Fruit fly (Drosophila melanogaster): ENCODE measurements around the gene Prp6.

Prp6 gene

DNA sequence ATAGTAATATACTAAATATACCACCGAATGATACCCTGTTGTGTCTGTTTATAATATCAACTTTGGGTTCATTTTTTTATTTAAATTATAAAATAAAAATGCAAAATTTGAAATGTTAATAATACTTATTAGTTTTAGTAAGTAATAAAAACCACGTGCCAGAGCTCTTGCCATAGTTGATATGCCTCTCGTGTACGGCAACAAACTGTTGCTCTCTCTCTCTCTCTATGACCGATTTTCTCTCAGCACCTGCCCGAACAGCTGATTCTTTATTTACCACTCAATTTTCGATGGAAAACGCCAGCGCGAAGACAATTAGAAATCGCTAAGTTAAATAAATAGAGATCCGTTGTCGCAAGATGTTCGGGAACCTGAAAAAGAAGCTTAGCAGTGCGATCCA, 37.7 kb upstream of the Prp6 start, which contains the start of gene Dysb (continued):
- TF ChIP-seq sens-2 (GFP tag; IDR thresholded peaks at IDR 0.05), result no peak; the same call in 1 of the 2 replicates
- TF ChIP-seq E2f1 (GFP tag; IDR thresholded peaks at IDR 0.05), result peak; percentile 91
- TF ChIP-seq p53 (GFP tag; optimal IDR thresholded peaks at IDR 0.05), result no peak
- no peak; the same call in 1 of the 2 replicates for TF ChIP-seq CG9215 (GFP tag; IDR thresholded peaks at IDR 0.05)
- no peak for TF ChIP-seq Lim3 (GFP tag; IDR thresholded peaks at IDR 0.05)
- no peak for TF ChIP-seq CG3995 (GFP tag; optimal IDR thresholded peaks at IDR 0.05)
- TF ChIP-seq Max (GFP tag; optimal IDR thresholded peaks at IDR 0.05), result peak; percentile 67
- TF ChIP-seq CG7786 (GFP tag; optimal IDR thresholded peaks at IDR 0.05), result peak; percentile 50
- peak; percentile 88 for TF ChIP-seq gsb-n (tag; optimal IDR thresholded peaks at IDR 0.05)
- TF ChIP-seq Hsf (GFP tag; optimal IDR thresholded peaks at IDR 0.05), result peak; percentile 72
- TF ChIP-seq slou (GFP tag; optimal IDR thresholded peaks at IDR 0.05), result peak; percentile 21
- peak; percentile 45 to 85 for TF ChIP-seq crp (GFP tag; optimal IDR thresholded peaks at IDR 0.05)
- peak; percentile 19 for TF ChIP-seq kay (GFP tag; optimal IDR thresholded peaks at IDR 0.05)
- peak; percentile 67; the same call in 1 of the 2 replicates for TF ChIP-seq CG43689 (GFP tag; IDR thresholded peaks at IDR 0.05)
- peak; percentile 38 for TF ChIP-seq CG6654 (GFP tag; optimal IDR thresholded peaks at IDR 0.05)
- TF ChIP-seq CG30431 (GFP tag; optimal IDR thresholded peaks at IDR 0.05), result peak; percentile 59
- TF ChIP-seq Hr78 (GFP tag; optimal IDR thresholded peaks at IDR 0.05), result peak in 1 of 2 experiments; percentile 56
- peak; percentile 82 to 84 for TF ChIP-seq Trl (optimal IDR thresholded peaks at IDR 0.05)
- TF ChIP-seq Trl (GFP tag; optimal IDR thresholded peaks at IDR 0.05), result peak; percentile 64
- peak; percentile 75 for TF ChIP-seq CrebB (tag; optimal IDR thresholded peaks at IDR 0.05)
- no peak for TF ChIP-seq knrl (GFP tag; IDR thresholded peaks at IDR 0.05; ENCODE audit: partially characterized antibody)
- peak; percentile 90 for TF ChIP-seq Fer1 (GFP tag; optimal IDR thresholded peaks at IDR 0.05)
- TF ChIP-seq Ssrp (tag; optimal IDR thresholded peaks at IDR 0.05), result peak; percentile 83
- TF ChIP-seq ken (GFP tag; IDR thresholded peaks at IDR 0.05), result peak; percentile 77; the same call in 1 of the 3 replicates
- no peak for TF ChIP-seq Bgb (GFP tag; IDR thresholded peaks at IDR 0.05; ENCODE audit: partially characterized antibody)
- TF ChIP-seq gt (GFP tag; IDR thresholded peaks at IDR 0.05), result peak; percentile 10; the same call in 1 of the 2 replicates
- peak; percentile 84 for TF ChIP-seq esg (GFP tag; conservative IDR thresholded peaks at IDR 0.05)
- peak; percentile 83 for TF ChIP-seq CG6254 (GFP tag; optimal IDR thresholded peaks at IDR 0.05)
- TF ChIP-seq Usf (GFP tag; optimal IDR thresholded peaks at IDR 0.05), result peak; percentile 61
- peak; percentile 81 for TF ChIP-seq Hand (GFP tag; optimal IDR thresholded peaks at IDR 0.05)
- TF ChIP-seq hkb (optimal IDR thresholded peaks at IDR 0.05), result no peak
- TF ChIP-seq hkb (GFP tag; IDR thresholded peaks at IDR 0.05), result peak; percentile 95
- TF ChIP-seq Bdp1 (GFP tag; optimal IDR thresholded peaks at IDR 0.05), result peak; percentile 49
- TF ChIP-seq grn (GFP tag; optimal IDR thresholded peaks at IDR 0.05), result peak; percentile 4
- no peak for TF ChIP-seq tna (GFP tag; IDR thresholded peaks at IDR 0.05; ENCODE audit: partially characterized antibody)
- TF ChIP-seq CG32767 (GFP tag; IDR thresholded peaks at IDR 0.05), result peak; percentile 70
- TF ChIP-seq Poxn (GFP tag; IDR thresholded peaks at IDR 0.05), result peak; percentile 48; the same call in 1 of the 2 replicates
- TF ChIP-seq HLHmδ (GFP tag; optimal IDR thresholded peaks at IDR 0.05), result peak; percentile 61
- TF ChIP-seq Side (GFP tag; optimal IDR thresholded peaks at IDR 0.05), result peak; percentile 66
- TF ChIP-seq CG31224 (GFP tag; IDR thresholded peaks at IDR 0.05), result peak; percentile 84
- TF ChIP-seq CG11085 (GFP tag; IDR thresholded peaks at IDR 0.05), result no peak; the same call in none of the 2 replicates
- peak; percentile 38 for TF ChIP-seq pfk (GFP tag; optimal IDR thresholded peaks at IDR 0.05)
- TF ChIP-seq CG18476 (GFP tag; optimal IDR thresholded peaks at IDR 0.05), result peak; percentile 72
- peak; percentile 92 for TF ChIP-seq CG13296 (GFP tag; optimal IDR thresholded peaks at IDR 0.05)
- TF ChIP-seq usp (GFP tag; optimal IDR thresholded peaks at IDR 0.05), result no peak
- no peak; the same call in 1 of the 2 replicates for TF ChIP-seq CG14667 (GFP tag; IDR thresholded peaks at IDR 0.05)
- TF ChIP-seq croc (GFP tag; conservative IDR thresholded peaks at IDR 0.05), result peak; percentile 69
- peak; percentile 68 for TF ChIP-seq sug (tag; optimal IDR thresholded peaks at IDR 0.05)
- no peak for TF ChIP-seq Neu2 (GFP tag; optimal IDR thresholded peaks at IDR 0.05; ENCODE audit: borderline replicate concordance)
- peak; percentile 76 for TF ChIP-seq B-H2 (GFP tag; optimal IDR thresholded peaks at IDR 0.05)
- peak; percentile 37 for TF ChIP-seq stwl (tag; optimal IDR thresholded peaks at IDR 0.05)

All from whole organism, embryonic.